Worm (Caenorhabditis elegans): ENCODE data around the gene ZK688.9.

DNA sequence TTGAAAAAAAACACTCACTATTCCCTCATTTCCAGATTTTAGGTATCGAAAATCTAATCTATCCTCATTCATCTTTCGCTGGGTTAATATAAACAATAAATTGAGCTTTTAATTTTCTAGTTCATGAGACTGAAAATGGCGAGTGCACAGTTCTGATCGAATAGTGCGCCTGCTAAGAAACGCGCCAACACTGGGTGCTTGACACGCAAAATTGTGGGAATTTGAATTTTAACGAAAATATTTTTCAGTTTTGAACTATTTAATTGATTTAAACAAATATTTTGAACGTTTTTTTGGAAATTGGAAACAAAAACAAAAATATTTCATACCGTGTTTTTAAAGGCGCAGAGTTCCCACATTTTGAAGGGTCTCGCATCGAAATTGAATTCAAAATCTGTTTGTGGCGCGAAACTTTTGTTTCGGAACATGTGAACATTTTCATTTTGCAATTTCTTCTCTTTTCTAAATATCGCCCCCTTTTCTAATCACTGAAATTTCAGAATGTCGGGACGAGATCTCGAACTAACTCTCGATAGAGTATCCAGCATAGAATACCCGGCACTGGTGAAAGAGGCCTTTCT, 45.8 kb upstream of the ZK688.9 start, which contains the start of the genes C29E4.13 and npp-15:
- no peak for TF ChIP-seq zim-3 (tag; optimal IDR thresholded peaks at IDR 0.05)
- TF ChIP-seq dpl-1 (GFP tag; optimal IDR thresholded peaks at IDR 0.05), result peak; percentile 72
- TF ChIP-seq cebp-2 (GFP tag; IDR thresholded peaks at IDR 0.05), result no peak
- TF ChIP-seq F57A8.1 (GFP tag; optimal IDR thresholded peaks at IDR 0.05), result no peak
- TF ChIP-seq F23B12.7 (tag; optimal IDR thresholded peaks at IDR 0.05; ENCODE audit: insufficient read depth), result no peak
- no peak for TF ChIP-seq snpc-1.1 (tag; optimal IDR thresholded peaks at IDR 0.05; ENCODE audit: insufficient read depth)
- TF ChIP-seq unc-62 (GFP tag; optimal IDR thresholded peaks at IDR 0.05), result no peak
- peak; percentile 60 for TF ChIP-seq xnd-1 (tag; optimal IDR thresholded peaks at IDR 0.05)

All from whole organism, young adult.